Worm (Caenorhabditis elegans) whole organism, L2 larva: ENCODE measurements around the gene srg-1.

ENCODE experiments used
- elt-1 ChIP-seq: fragments of 150-350 bp; optimal IDR thresholded peaks from 2 replicates; lab custom pipeline; 2014; ENCODE audit warnings: missing biosample characterization, missing genetic modification characterization
- fos-1 ChIP-seq: fragments of 150-350 bp; optimal IDR thresholded peaks from 2 replicates; lab custom pipeline; 2014; ENCODE audit warnings: missing biosample characterization, missing genetic modification characterization
- nhr-11 ChIP-seq: fragments of 150-350 bp; optimal IDR thresholded peaks from 2 replicates; lab custom pipeline; 2014; ENCODE audit warnings: missing biosample characterization, missing genetic modification characterization
- nhr-12 ChIP-seq: fragments of 150-350 bp; optimal IDR thresholded peaks from 2 replicates; lab custom pipeline; 2014; ENCODE audit warnings: missing biosample characterization, missing genetic modification characterization
- nhr-237 ChIP-seq: fragments of 150-350 bp; optimal IDR thresholded peaks from 2 replicates; lab custom pipeline; 2014; ENCODE audit warnings: missing biosample characterization, missing genetic modification characterization
- skn-1 ChIP-seq: sonication (generic microtip); optimal IDR thresholded peaks from 2 replicates; lab custom pipeline; 2017; ENCODE audit warnings: missing biosample characterization, missing genetic modification characterization
- sma-3 ChIP-seq: sonication (generic microtip); optimal IDR thresholded peaks from 2 replicates; lab custom pipeline; 2016; ENCODE audit warnings: missing genetic modification reagents, missing genetic modification characterization, missing compliant biosample characterization
- unc-39 ChIP-seq: fragments of 150-350 bp; optimal IDR thresholded peaks from 2 replicates; lab custom pipeline; 2014; ENCODE audit warnings: missing biosample characterization, missing genetic modification characterization
- unc-62 ChIP-seq: fragments of 150-350 bp; optimal IDR thresholded peaks from 2 replicates; lab custom pipeline; 2014; ENCODE audit warnings: missing biosample characterization, missing genetic modification reagents, missing genetic modification characterization
- ztf-4 ChIP-seq: fragments of 150-350 bp; optimal IDR thresholded peaks from 2 replicates; lab custom pipeline; 2014; ENCODE audit warnings: missing biosample characterization, missing genetic modification characterization

ce11 chrIII:6260115-6260514, 2.0 kb upstream of the srg-1 start, which contains the start of gene srg-2:
- TF ChIP-seq nhr-237 (tag; lab: Kevin White, UChicago) (no peak), unc-62 (GFP tag; lab: Kevin White, UChicago) (no peak), nhr-12 (tag; lab: Kevin White, UChicago) (no peak), ztf-4 (tag; lab: Kevin White, UChicago) (no peak), fos-1 (no peak), unc-39 (tag; lab: Kevin White, UChicago) (no peak), sma-3 (GFP tag; lab: Kevin White, UChicago) (no peak), nhr-11 (tag; lab: Kevin White, UChicago) (no peak), skn-1 (no peak), elt-1 (tag; lab: Kevin White, UChicago) (no peak)
